Worm (Caenorhabditis elegans): ENCODE measurements around the gene dpff-1.

The dpff-1 gene

ce11 chrIII:5940525-5940974 lies 34.4 kb upstream of the dpff-1 start:
- peak; percentile 61 for TF ChIP-seq nfya-1 (tag; optimal IDR thresholded peaks at IDR 0.05)
- peak; percentile 38 for TF ChIP-seq ceh-31 (tag; optimal IDR thresholded peaks at IDR 0.05)
- no peak for TF ChIP-seq elt-4 (tag; optimal IDR thresholded peaks at IDR 0.05)
- TF ChIP-seq elt-2 (tag; optimal IDR thresholded peaks at IDR 0.05): peak; percentile 18
- TF ChIP-seq ceh-14 (tag; optimal IDR thresholded peaks at IDR 0.05): peak; percentile 5
- no peak for TF ChIP-seq hlh-13 (GFP tag; optimal IDR thresholded peaks at IDR 0.05)
- no peak for TF ChIP-seq F13H6.1 (tag; optimal IDR thresholded peaks at IDR 0.05)
- no peak for TF ChIP-seq pqm-1 (tag; optimal IDR thresholded peaks at IDR 0.05)
- no peak for TF ChIP-seq hlh-15 (tag; optimal IDR thresholded peaks at IDR 0.05)
- peak; percentile 5 for TF ChIP-seq nhr-232 (tag; optimal IDR thresholded peaks at IDR 0.05)
- TF ChIP-seq ceh-48 (tag; optimal IDR thresholded peaks at IDR 0.05): peak; percentile 95
- TF ChIP-seq ama-1 (optimal IDR thresholded peaks at IDR 0.05): peak; percentile 84
- peak; percentile 35 for TF ChIP-seq unc-55 (GFP tag; optimal IDR thresholded peaks at IDR 0.05)
- peak; percentile 94 for TF ChIP-seq hlh-30 (tag; optimal IDR thresholded peaks at IDR 0.05; ENCODE audit: insufficient read depth)
- TF ChIP-seq C08G9.2 (tag; optimal IDR thresholded peaks at IDR 0.05): peak; percentile 44

- no peak for TF ChIP-seq ztf-16 (tag; optimal IDR thresholded peaks at IDR 0.05)
- TF ChIP-seq ref-2 (tag; optimal IDR thresholded peaks at IDR 0.05): peak; percentile 36
- peak; percentile 41 for TF ChIP-seq hlh-30 (tag; optimal IDR thresholded peaks at IDR 0.05; ENCODE audit: insufficient read depth)
Observed at ce11 chrIII:5939453-5940296, 33.5 kb upstream of the dpff-1 start, which contains the start of gene ubq-1. ubq-1 (plus strand) TSS chrIII:5940254.

- TF ChIP-seq unc-42 (tag; optimal IDR thresholded peaks at IDR 0.05): peak; percentile 13
- no peak for TF ChIP-seq sdc-2 (tag; optimal IDR thresholded peaks at IDR 0.05)
Observed at ce11 chrIII:5938790-5939452, 32.8 kb upstream of the dpff-1 start.

ce11 chrIII:5938013-5938412 lies 31.9 kb upstream of the dpff-1 start:
- no peak for TF ChIP-seq C08G9.2 (tag; optimal IDR thresholded peaks at IDR 0.05)
- no peak for TF ChIP-seq pqm-1 (tag; optimal IDR thresholded peaks at IDR 0.05)
- TF ChIP-seq ceh-22 (tag; optimal IDR thresholded peaks at IDR 0.05): no peak
- TF ChIP-seq ets-4 (tag; optimal IDR thresholded peaks at IDR 0.05): peak; percentile 75
- no peak for TF ChIP-seq che-1 (tag; optimal IDR thresholded peaks at IDR 0.05)
- no peak for TF ChIP-seq unc-3 (GFP tag; conservative IDR thresholded peaks at IDR 0.05)
- no peak for TF ChIP-seq unc-3 (tag; optimal IDR thresholded peaks at IDR 0.05)
- TF ChIP-seq hlh-30 (tag; optimal IDR thresholded peaks at IDR 0.05; ENCODE audit: insufficient read depth): peak; percentile 60
- no peak for TF ChIP-seq lin-11 (tag; optimal IDR thresholded peaks at IDR 0.05)
- no peak for TF ChIP-seq K02D7.2 (tag; optimal IDR thresholded peaks at IDR 0.05)
- no peak for TF ChIP-seq ceh-34 (tag; optimal IDR thresholded peaks at IDR 0.05)
- TF ChIP-seq F13H6.1 (tag; optimal IDR thresholded peaks at IDR 0.05): peak; percentile 36
- TF ChIP-seq ceh-14 (tag; optimal IDR thresholded peaks at IDR 0.05): no peak
- no peak for TF ChIP-seq syd-9 (tag; optimal IDR thresholded peaks at IDR 0.05)
- peak; percentile 2 for TF ChIP-seq ref-2 (tag; optimal IDR thresholded peaks at IDR 0.05)
- TF ChIP-seq ceh-18 (tag; optimal IDR thresholded peaks at IDR 0.05): peak; percentile 39
- no peak for TF ChIP-seq madf-2 (tag; optimal IDR thresholded peaks at IDR 0.05)
- TF ChIP-seq T23F11.4 (GFP tag; optimal IDR thresholded peaks at IDR 0.05): no peak
- peak; percentile 44 for TF ChIP-seq rnt-1 (tag; optimal IDR thresholded peaks at IDR 0.05)
- no peak for TF ChIP-seq C38D4.7 (GFP tag; optimal IDR thresholded peaks at IDR 0.05)
- no peak for TF ChIP-seq unc-42 (tag; optimal IDR thresholded peaks at IDR 0.05)
- no peak for TF ChIP-seq ceh-48 (tag; optimal IDR thresholded peaks at IDR 0.05)
